Worm (Caenorhabditis elegans) whole organism, L1 larva: ENCODE measurements around the gene mog-1.

ENCODE experiments used
- ama-1 ChIP-seq: fragments of 150-350 bp; optimal IDR thresholded peaks from 2 replicates; lab custom pipeline; 2014
- elt-2 ChIP-seq: sonication (generic microtip); optimal IDR thresholded peaks from 2 replicates; lab custom pipeline; 2016; ENCODE audit warnings: missing genetic modification characterization, mild to moderate bottlenecking, inconsistent platforms, missing compliant biosample characterization, missing genetic modification reagents
- fos-1 ChIP-seq: fragments of 150-350 bp; optimal IDR thresholded peaks from 2 replicates; lab custom pipeline; 2014; ENCODE audit warnings: missing biosample characterization, missing genetic modification characterization
- isw-1 ChIP-seq: fragments of 200-800 bp; sonication (Bioruptor generic); IDR thresholded peaks from 2 replicates; pipeline ENCODE4 v1.3.6; 2022; ENCODE audit warnings: missing genetic modification characterization, missing compliant biosample characterization
- lin-35 ChIP-seq, 2 experiments: fragments of 150-350 bp; optimal IDR thresholded peaks; 2 replicates each; lab custom pipeline; 2014; ENCODE audit warnings: missing biosample characterization in 2 of 2, missing genetic modification characterization in 2 of 2, missing genetic modification reagents in 2 of 2
- mdl-1 ChIP-seq, 2 experiments: fragments of 150-350 bp; optimal IDR thresholded peaks; 2 replicates each; lab custom pipeline; 2014 to 2017; ENCODE audit warnings: missing biosample characterization in 2 of 2, missing genetic modification characterization in 2 of 2, inconsistent platforms in 1 of 2
- nhr-12 ChIP-seq: sonication (generic microtip); optimal IDR thresholded peaks from 2 replicates; lab custom pipeline; 2017; ENCODE audit warnings: missing biosample characterization, missing genetic modification characterization
- nhr-237 ChIP-seq: fragments of 150-350 bp; optimal IDR thresholded peaks from 2 replicates; lab custom pipeline; 2014; ENCODE audit warnings: missing biosample characterization, missing genetic modification characterization
- zag-1 ChIP-seq: fragments of 150-350 bp; optimal IDR thresholded peaks from 2 replicates; lab custom pipeline; 2014; ENCODE audit warnings: missing biosample characterization, missing genetic modification characterization

ce11 chrIII:9963447-9963846, 7.4 kb upstream of the mog-1 start:
- TF ChIP-seq elt-2 (tag; lab: Kevin White, UChicago) (no peak), isw-1 (GFP tag; lab: Robert Waterston, UW) (no peak), fos-1 (tag; lab: Kevin White, UChicago) (no peak), mdl-1 (tag; optimal IDR thresholded peaks at IDR 0.05; lab: Kevin White, UChicago) (no peak), lin-35 (GFP tag; optimal IDR thresholded peaks at IDR 0.05; lab: Kevin White, UChicago) (no peak), zag-1 (tag; lab: Kevin White, UChicago) (no peak), nhr-237 (no peak), nhr-12 (tag; lab: Kevin White, UChicago) (no peak), ama-1 (no peak)
